Worm (Caenorhabditis elegans) whole organism, mixed stage, embryonic: ENCODE data around the gene F11E6.11.

ENCODE experiments used
- cnd-1 ChIP-seq: fragments of 200-800 bp; sonication (Bioruptor generic); optimal IDR thresholded peaks from 2 replicates; lab custom pipeline; 2018; ENCODE audit warnings: mild to moderate bottlenecking, missing genetic modification characterization, missing compliant biosample characterization
- mab-5 ChIP-seq: fragments of 150-350 bp; optimal IDR thresholded peaks from 2 replicates; lab custom pipeline; 2014; ENCODE audit warnings: missing biosample characterization, missing genetic modification characterization

ce11 chrIV:17470096-17470602, 27.5 kb downstream of the F11E6.11 start, which contains the start of gene F11E6.4:
- TF ChIP-seq cnd-1 (tag; lab: Kevin White, UChicago) (no peak), mab-5 (tag; lab: Kevin White, UChicago) (no peak)
